Fruit fly (Drosophila melanogaster) whole organism, adult: Measurements from ENCODE around the gene CG42727.
A peak's percentile ranks its signal among the peaks of the same experiment; 100 is the strongest.

ENCODE experiments used
- CG12768 ChIP-seq: fragments of 200-800 bp; sonication (Bioruptor generic); optimal IDR thresholded peaks from 2 replicates; lab custom pipeline; 2017; ENCODE audit warnings: missing biosample characterization, missing genetic modification characterization, mild to moderate bottlenecking, moderate library complexity, missing genetic modification reagents
- CG1620 ChIP-seq: fragments of 200-800 bp; sonication (Bioruptor generic); optimal IDR thresholded peaks from 2 replicates; lab custom pipeline; 2016; ENCODE audit warnings: missing biosample characterization, missing genetic modification characterization
- CG5204 ChIP-seq: fragments of 200-800 bp; sonication (Bioruptor generic); optimal IDR thresholded peaks from 2 replicates; lab custom pipeline; 2016; ENCODE audit warnings: missing biosample characterization, missing genetic modification characterization
- Crg-1 ChIP-seq: fragments of 200-800 bp; sonication (Bioruptor generic); optimal IDR thresholded peaks from 2 replicates; lab custom pipeline; 2016; ENCODE audit warnings: missing biosample characterization, missing genetic modification characterization
- Hr96 ChIP-seq: fragments of 200-800 bp; sonication (Bioruptor generic); optimal IDR thresholded peaks from 2 replicates; lab custom pipeline; 2016; ENCODE audit warnings: missing biosample characterization, missing genetic modification characterization
- tj ChIP-seq: fragments of 200-800 bp; sonication (Bioruptor generic); optimal IDR thresholded peaks from 3 replicates; lab custom pipeline; 2017; ENCODE audit warnings: missing biosample characterization, mild to moderate bottlenecking, missing genetic modification characterization, moderate library complexity

- TF ChIP-seq Crg-1 (GFP tag; lab: Kevin White, UChicago) (peak; percentile 79), Hr96 (GFP tag; lab: Kevin White, UChicago) (no peak), CG5204 (no peak), tj (GFP tag; lab: Kevin White, UChicago) (no peak), CG1620 (peak; percentile 67), CG12768 (GFP tag; lab: Kevin White, UChicago) (peak; percentile 90)
These were observed 9.0 kb downstream of the CG42727 start, which contains the start of the genes Atg4b and Hibch for dm6 chr3R:15356645-15357431.
